Fruit fly (Drosophila melanogaster) whole organism, adult: ENCODE results near the gene Mabi.

Experiments
- CG11617 ChIP-seq: fragments of 200-800 bp; sonication (Bioruptor generic); optimal IDR thresholded peaks from 2 replicates; lab custom pipeline; 2017; ENCODE audit warnings: mild to moderate bottlenecking, missing biosample characterization, missing genetic modification reagents, missing genetic modification characterization
- CG12768 ChIP-seq: fragments of 200-800 bp; sonication (Bioruptor generic); optimal IDR thresholded peaks from 2 replicates; lab custom pipeline; 2017; ENCODE audit warnings: missing biosample characterization, missing genetic modification characterization, mild to moderate bottlenecking, moderate library complexity, missing genetic modification reagents
- CG14711 ChIP-seq: fragments of 200-800 bp; sonication (Bioruptor generic); optimal IDR thresholded peaks from 2 replicates; lab custom pipeline; 2018; ENCODE audit warnings: missing biosample characterization, mild to moderate bottlenecking, missing genetic modification characterization, moderate library complexity
- CG1620 ChIP-seq: fragments of 200-800 bp; sonication (Bioruptor generic); optimal IDR thresholded peaks from 2 replicates; lab custom pipeline; 2016; ENCODE audit warnings: missing biosample characterization, missing genetic modification characterization
- CG33017 ChIP-seq: fragments of 200-800 bp; sonication (Bioruptor generic); optimal IDR thresholded peaks from 2 replicates; lab custom pipeline; 2018; ENCODE audit warnings: missing biosample characterization, mild to moderate bottlenecking, missing genetic modification characterization, moderate library complexity
- CG5204 ChIP-seq: fragments of 200-800 bp; sonication (Bioruptor generic); optimal IDR thresholded peaks from 2 replicates; lab custom pipeline; 2016; ENCODE audit warnings: missing biosample characterization, missing genetic modification characterization
- CG7045 ChIP-seq: fragments of 200-800 bp; sonication (Bioruptor generic); optimal IDR thresholded peaks from 2 replicates; lab custom pipeline; 2017; ENCODE audit warnings: missing biosample characterization, mild to moderate bottlenecking, missing genetic modification characterization
- CG7101 ChIP-seq: fragments of 200-800 bp; sonication (Bioruptor generic); optimal IDR thresholded peaks from 2 replicates; lab custom pipeline; 2018; ENCODE audit warnings: missing biosample characterization, mild to moderate bottlenecking, missing genetic modification characterization, moderate library complexity
- Clk ChIP-seq: fragments of 200-800 bp; sonication (Bioruptor generic); optimal IDR thresholded peaks from 2 replicates; lab custom pipeline; 2017; ENCODE audit warnings: missing biosample characterization, missing genetic modification characterization
- Crg-1 ChIP-seq: fragments of 200-800 bp; sonication (Bioruptor generic); optimal IDR thresholded peaks from 2 replicates; lab custom pipeline; 2016; ENCODE audit warnings: missing biosample characterization, missing genetic modification characterization
- Hr96 ChIP-seq: fragments of 200-800 bp; sonication (Bioruptor generic); optimal IDR thresholded peaks from 2 replicates; lab custom pipeline; 2016; ENCODE audit warnings: missing biosample characterization, missing genetic modification characterization
- Mnt ChIP-seq: fragments of 200-800 bp; sonication (Bioruptor generic); optimal IDR thresholded peaks from 2 replicates; lab custom pipeline; 2016; ENCODE audit warnings: missing biosample characterization, mild to moderate bottlenecking, missing genetic modification characterization
- bab1 ChIP-seq: fragments of 200-800 bp; sonication (Bioruptor generic); optimal IDR thresholded peaks from 3 replicates; lab custom pipeline; 2019; ENCODE audit warnings: missing biosample characterization, mild to moderate bottlenecking, missing genetic modification characterization, moderate library complexity
- cic ChIP-seq: fragments of 200-800 bp; sonication (Bioruptor generic); optimal IDR thresholded peaks from 2 replicates; lab custom pipeline; 2017; ENCODE audit warnings: missing biosample characterization, mild to moderate bottlenecking, missing genetic modification characterization, moderate library complexity
- cnc ChIP-seq, 2 experiments: fragments of >200 bp; optimal IDR thresholded peaks; 2 replicates each; lab custom pipeline; 2017
- kay ChIP-seq: fragments of 200-800 bp; sonication (Bioruptor generic); peaks from one replicate; lab custom pipeline; 2016; ENCODE audit warnings: missing biosample characterization, missing genetic modification characterization, borderline replicate concordance
- ovo ChIP-seq: fragments of 200-800 bp; sonication (Bioruptor generic); optimal IDR thresholded peaks from 2 replicates; lab custom pipeline; 2016; ENCODE audit warnings: missing biosample characterization, missing genetic modification characterization
- pad ChIP-seq: fragments of 200-800 bp; sonication (Bioruptor generic); optimal IDR thresholded peaks from 3 replicates; lab custom pipeline; 2017; ENCODE audit warnings: missing biosample characterization, missing genetic modification characterization, mild to moderate bottlenecking, moderate library complexity, missing genetic modification reagents
- tj ChIP-seq: fragments of 200-800 bp; sonication (Bioruptor generic); optimal IDR thresholded peaks from 3 replicates; lab custom pipeline; 2017; ENCODE audit warnings: missing biosample characterization, mild to moderate bottlenecking, missing genetic modification characterization, moderate library complexity
- toe ChIP-seq: fragments of 200-800 bp; sonication (Bioruptor generic); optimal IDR thresholded peaks from 2 replicates; lab custom pipeline; 2016; ENCODE audit warnings: missing biosample characterization, missing genetic modification characterization

Gene Mabi

dm6 chr2L:13222225-13222648 lies 12.2 kb downstream of the Mabi start, which contains the start of the genes Ski6 and CG16812:
TSS of gene Ski6 (minus strand) at chr2L:13222429.
TSS of gene CG16812 (plus strand) at chr2L:13222587.
- TF ChIP-seq CG12768 = peak; percentile 40
- peak; percentile 90 for TF ChIP-seq Mnt (GFP tag; lab: Kevin White, UChicago)
- peak; percentile 63 for TF ChIP-seq pad
- no peak for TF ChIP-seq toe (GFP tag; lab: Kevin White, UChicago)
- TF ChIP-seq ovo = peak; percentile 30
- no peak for TF ChIP-seq CG5204 (GFP tag; lab: Kevin White, UChicago)
- peak; percentile 93 for TF ChIP-seq kay (GFP tag; lab: Kevin White, UChicago)
- no peak for TF ChIP-seq cnc (optimal IDR thresholded peaks at IDR 0.05; lab: Kevin White, UChicago)
- peak; percentile 77 for TF ChIP-seq CG1620 (GFP tag; lab: Kevin White, UChicago)
- TF ChIP-seq tj = peak; percentile 29
- peak; percentile 95 for TF ChIP-seq CG14711 (tag; lab: Kevin White, UChicago)
- TF ChIP-seq CG7045 (GFP tag; lab: Kevin White, UChicago) = peak; percentile 59
- TF ChIP-seq Clk = peak; percentile 19
- peak; percentile 59 for TF ChIP-seq Crg-1 (GFP tag; lab: Kevin White, UChicago)
- TF ChIP-seq CG33017 (tag; lab: Kevin White, UChicago) = peak; percentile 81
- no peak for TF ChIP-seq cic (GFP tag; lab: Kevin White, UChicago)
- peak; percentile 44 for TF ChIP-seq Hr96
- peak; percentile 85 for TF ChIP-seq CG7101 (tag; lab: Kevin White, UChicago)
- TF ChIP-seq CG11617 = peak; percentile 52
- peak; percentile 74 for TF ChIP-seq bab1 (GFP tag; lab: Kevin White, UChicago)

dm6 chr2L:13219281-13220092 lies 15.0 kb downstream of the Mabi start, which contains the start of the genes CG9426 and mRF1:
TSS of gene CG9426 (minus strand) at chr2L:13219923.
TSS of gene mRF1 (plus strand) at chr2L:13219979.
- peak; percentile 13 for TF ChIP-seq CG1620 (GFP tag; lab: Kevin White, UChicago)
- peak; percentile 18 for TF ChIP-seq CG12768
- TF ChIP-seq CG11617 = peak; percentile 1
- TF ChIP-seq cic (GFP tag; lab: Kevin White, UChicago) = no peak
- peak; percentile 28 for TF ChIP-seq CG33017 (tag; lab: Kevin White, UChicago)
- no peak for TF ChIP-seq toe (GFP tag; lab: Kevin White, UChicago)
- no peak for TF ChIP-seq tj
- TF ChIP-seq kay (GFP tag; lab: Kevin White, UChicago) = no peak
- no peak for TF ChIP-seq ovo
- no peak for TF ChIP-seq cnc (optimal IDR thresholded peaks at IDR 0.05; lab: Kevin White, UChicago)
- peak; percentile 30 for TF ChIP-seq CG7101 (tag; lab: Kevin White, UChicago)
- TF ChIP-seq pad = peak; percentile 24
- peak; percentile 54 for TF ChIP-seq Mnt (GFP tag; lab: Kevin White, UChicago)
- TF ChIP-seq Clk = no peak
- TF ChIP-seq bab1 (GFP tag; lab: Kevin White, UChicago) = peak; percentile 48
- peak; percentile 56 for TF ChIP-seq CG14711 (tag; lab: Kevin White, UChicago)

- TF ChIP-seq kay (GFP tag; lab: Kevin White, UChicago) (peak; percentile 98), bab1 (GFP tag; lab: Kevin White, UChicago) (peak; percentile 41), CG7101 (tag; lab: Kevin White, UChicago) (peak; percentile 49), CG12768 (peak; percentile 55), cic (GFP tag; lab: Kevin White, UChicago) (peak; percentile 44), Mnt (GFP tag; lab: Kevin White, UChicago) (peak; percentile 40), tj (peak; percentile 71), CG1620 (GFP tag; lab: Kevin White, UChicago) (peak; percentile 61), pad (peak; percentile 44), Crg-1 (GFP tag; lab: Kevin White, UChicago) (peak; percentile 30)
These were observed 18.8 kb downstream of the Mabi start for dm6 chr2L:13215640-13216129.

dm6 chr2L:13215010-13215409 lies 19.4 kb downstream of the Mabi start, which contains the start of gene kek4:
TSS of gene kek4 (minus strand) at chr2L:13215350.
- no peak for TF ChIP-seq ovo
- TF ChIP-seq CG5204 (GFP tag; lab: Kevin White, UChicago) = no peak
- no peak for TF ChIP-seq CG7101 (tag; lab: Kevin White, UChicago)
- no peak for TF ChIP-seq pad
- no peak for TF ChIP-seq kay (GFP tag; lab: Kevin White, UChicago)
- no peak for TF ChIP-seq CG1620 (GFP tag; lab: Kevin White, UChicago)
- TF ChIP-seq CG12768 = no peak
- TF ChIP-seq cic (GFP tag; lab: Kevin White, UChicago) = no peak
- no peak for TF ChIP-seq toe (GFP tag; lab: Kevin White, UChicago)
- no peak for TF ChIP-seq CG11617
- TF ChIP-seq CG7045 (GFP tag; lab: Kevin White, UChicago) = no peak

- peak; percentile 54 for TF ChIP-seq kay (GFP tag; lab: Kevin White, UChicago)
These were observed 22.6 kb downstream of the Mabi start, which contains the start of gene CG15482 for dm6 chr2L:13211764-13212265. TSS of gene CG15482 (minus strand) at chr2L:13211814.
